Fruit fly (Drosophila melanogaster): ENCODE measurements around the gene CG10559.
A peak's percentile ranks its signal among the peaks of the same experiment; 100 is the strongest.

The CG10559 gene

DNA sequence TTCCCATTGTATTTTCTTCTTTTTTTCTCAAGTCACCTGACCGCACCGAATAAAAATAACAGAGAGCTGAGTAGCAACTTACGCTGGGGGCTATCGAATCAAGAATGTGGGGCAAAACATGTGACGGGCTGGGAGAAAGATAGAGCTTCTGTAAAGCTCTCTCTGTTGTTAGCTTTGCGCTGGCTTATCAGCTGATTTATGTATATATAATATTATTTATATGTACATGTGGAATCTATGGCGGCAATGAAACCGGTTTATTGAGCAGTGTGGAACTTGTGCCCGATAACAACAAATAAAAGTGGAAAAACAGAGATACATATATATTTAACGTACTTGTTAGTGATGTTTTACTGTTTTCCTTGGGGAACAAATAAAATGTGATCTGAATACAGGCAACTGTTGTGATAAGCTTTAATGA is 23.0 kb downstream of the CG10559 start, which contains the start of gene CG31098 (continued):
- TF ChIP-seq CG8290 (GFP tag; optimal IDR thresholded peaks at IDR 0.05) (no peak), CG8290 (tag; optimal IDR thresholded peaks at IDR 0.05) (peak in 1 of 2 experiments; percentile 11), grau (tag; optimal IDR thresholded peaks at IDR 0.05) (peak; percentile 84), CG2678 (tag; optimal IDR thresholded peaks at IDR 0.05) (peak; percentile 54), CG13424 (tag; optimal IDR thresholded peaks at IDR 0.05) (peak; percentile 12), sd (tag; optimal IDR thresholded peaks at IDR 0.05) (peak; percentile 95), CG12299 (tag; optimal IDR thresholded peaks at IDR 0.05) (peak; percentile 35), NC2α (GFP tag; optimal IDR thresholded peaks at IDR 0.05) (no peak), mirr (GFP tag; optimal IDR thresholded peaks at IDR 0.05) (peak; percentile 76), exex (tag; optimal IDR thresholded peaks at IDR 0.05) (peak; percentile 49), Hand (GFP tag; optimal IDR thresholded peaks at IDR 0.05) (peak; percentile 14), sug (tag; optimal IDR thresholded peaks at IDR 0.05) (peak; percentile 90), CG17568 (GFP tag; optimal IDR thresholded peaks at IDR 0.05) (peak; percentile 63), CG13894 (tag; optimal IDR thresholded peaks at IDR 0.05) (peak; percentile 51), NFAT (GFP tag; IDR thresholded peaks at IDR 0.05) (no peak), CG32767 (GFP tag; IDR thresholded peaks at IDR 0.05) (peak; percentile 78), crp (GFP tag; optimal IDR thresholded peaks at IDR 0.05) (peak in 1 of 2 experiments; percentile 71), CG10959 (GFP tag; IDR thresholded peaks at IDR 0.05) (no peak), dimm (GFP tag; IDR thresholded peaks at IDR 0.05) (no peak), CG15696 (tag; optimal IDR thresholded peaks at IDR 0.05) (no peak), CG10147 (GFP tag; optimal IDR thresholded peaks at IDR 0.05) (peak; percentile 11), CG13296 (GFP tag; optimal IDR thresholded peaks at IDR 0.05) (peak; percentile 70), Poxn (GFP tag; IDR thresholded peaks at IDR 0.05) (no peak), stwl (tag; optimal IDR thresholded peaks at IDR 0.05) (no peak), CG12071 (GFP tag; optimal IDR thresholded peaks at IDR 0.05) (peak; percentile 52), CG3995 (GFP tag; optimal IDR thresholded peaks at IDR 0.05) (peak; percentile 72), chinmo (GFP tag; IDR thresholded peaks at IDR 0.05; ENCODE audit: partially characterized antibody) (peak; percentile 81; the same call in 2 of the 4 replicates), Hmr (GFP tag; optimal IDR thresholded peaks at IDR 0.05) (peak; percentile 35), ATbp (GFP tag; optimal IDR thresholded peaks at IDR 0.05) (peak; percentile 39), CG12219 (GFP tag; optimal IDR thresholded peaks at IDR 0.05) (peak; percentile 2), Fer1 (GFP tag; optimal IDR thresholded peaks at IDR 0.05) (peak; percentile 72), salm (tag; optimal IDR thresholded peaks at IDR 0.05) (peak; percentile 48), Aef1 (GFP tag; IDR thresholded peaks at IDR 0.05) (no peak), Vsx1 (GFP tag; optimal IDR thresholded peaks at IDR 0.05) (peak; percentile 35), HmgZ (tag; optimal IDR thresholded peaks at IDR 0.05) (peak; percentile 20), CG3281 (GFP tag; optimal IDR thresholded peaks at IDR 0.05) (peak; percentile 53), pfk (GFP tag; optimal IDR thresholded peaks at IDR 0.05) (peak; percentile 47), odd (GFP tag; optimal IDR thresholded peaks at IDR 0.05) (peak; percentile 53), CG18599 (GFP tag; optimal IDR thresholded peaks at IDR 0.05) (peak; percentile 48), CG1602 (GFP tag; optimal IDR thresholded peaks at IDR 0.05) (no peak), corto (GFP tag; optimal IDR thresholded peaks at IDR 0.05) (peak; percentile 61), CG13287 (GFP tag; IDR thresholded peaks at IDR 0.05; ENCODE audit: partially characterized antibody) (peak; percentile 63; the same call in 1 of the 2 replicates)

All from whole organism, embryonic.